Worm (Caenorhabditis elegans): ENCODE data around the gene Y59E1A.4.

DNA sequence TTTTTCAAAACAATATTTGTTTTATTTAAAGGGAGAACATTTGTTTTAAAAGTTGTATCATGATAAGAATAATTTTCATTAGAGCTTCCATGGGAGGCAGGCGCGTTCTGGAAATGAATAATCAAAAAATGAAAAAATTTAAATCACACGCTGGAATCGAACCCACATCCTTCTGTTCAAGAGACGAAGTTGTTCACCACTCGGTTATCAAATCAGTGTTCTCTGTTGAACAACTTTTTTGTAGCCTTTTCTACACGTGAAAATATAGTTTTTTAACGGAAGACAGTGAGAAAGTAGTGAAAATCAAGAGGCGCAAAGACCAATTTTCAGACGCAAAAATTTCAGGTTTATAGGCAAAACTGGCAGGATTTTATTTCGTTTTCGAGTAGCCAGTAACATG is 33.0 kb upstream of the Y59E1A.4 start:
- TF ChIP-seq nhr-25 (tag; optimal IDR thresholded peaks at IDR 0.05), result no peak
- TF ChIP-seq elt-2 (tag; optimal IDR thresholded peaks at IDR 0.05), result no peak
- no peak for TF ChIP-seq fos-1 (tag; optimal IDR thresholded peaks at IDR 0.05)
- no peak for TF ChIP-seq fkh-2 (tag; optimal IDR thresholded peaks at IDR 0.05)
- no peak for TF ChIP-seq jun-1 (tag; optimal IDR thresholded peaks at IDR 0.05)
- TF ChIP-seq pqm-1 (tag; optimal IDR thresholded peaks at IDR 0.05), result no peak
- no peak for TF ChIP-seq ceh-82 (tag; optimal IDR thresholded peaks at IDR 0.05)
- TF ChIP-seq nhr-28 (tag; optimal IDR thresholded peaks at IDR 0.05), result no peak
- no peak for TF ChIP-seq nhr-11 (tag; optimal IDR thresholded peaks at IDR 0.05)
- no peak for TF ChIP-seq nhr-77 (tag; optimal IDR thresholded peaks at IDR 0.05)
